Worm (Caenorhabditis elegans): ENCODE measurements around the gene B0286.1.

DNA sequence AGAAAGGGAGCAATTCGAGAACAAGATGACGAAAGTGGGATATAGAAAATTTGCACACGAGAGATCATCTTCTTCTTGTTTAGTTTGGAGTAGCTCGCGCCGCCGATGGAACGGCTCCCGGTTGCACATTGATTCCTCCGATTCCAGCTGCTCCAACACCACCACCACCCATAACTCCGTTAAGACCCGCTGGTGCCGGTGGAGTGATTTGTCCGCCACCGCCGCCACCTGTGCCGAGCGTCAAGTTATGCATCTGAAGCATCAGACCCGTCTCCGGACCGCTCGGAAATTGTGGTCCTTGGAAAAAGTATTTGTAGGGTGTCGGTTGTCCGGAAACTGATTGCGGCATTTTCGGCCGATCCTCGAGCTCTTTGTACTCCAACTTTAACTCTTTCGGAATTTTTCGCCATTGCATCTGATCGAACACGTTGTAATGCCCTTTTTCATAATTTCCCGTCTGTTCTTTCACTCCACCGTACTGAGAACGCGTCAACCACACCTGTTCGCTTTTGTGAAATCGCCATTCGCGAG, 5.4 kb upstream of the B0286.1 start:
- no peak for TF ChIP-seq unc-55 (GFP tag; optimal IDR thresholded peaks at IDR 0.05)
- TF ChIP-seq npax-4 (tag; optimal IDR thresholded peaks at IDR 0.05), result no peak
- no peak for TF ChIP-seq nfya-1 (tag; optimal IDR thresholded peaks at IDR 0.05)
- TF ChIP-seq dmd-4 (tag; optimal IDR thresholded peaks at IDR 0.05; ENCODE audit: borderline replicate concordance), result no peak
- TF ChIP-seq sox-4 (tag; optimal IDR thresholded peaks at IDR 0.05), result no peak
- TF ChIP-seq lim-6 (tag; optimal IDR thresholded peaks at IDR 0.05), result no peak
- TF ChIP-seq tbx-2 (tag; optimal IDR thresholded peaks at IDR 0.05), result no peak
- TF ChIP-seq ama-1 (optimal IDR thresholded peaks at IDR 0.05), result no peak
- TF ChIP-seq pax-1 (tag; optimal IDR thresholded peaks at IDR 0.05), result no peak
- no peak for TF ChIP-seq rnt-1 (tag; optimal IDR thresholded peaks at IDR 0.05)
- no peak for TF ChIP-seq elt-2 (tag; optimal IDR thresholded peaks at IDR 0.05)
- TF ChIP-seq K09A11.1 (tag; optimal IDR thresholded peaks at IDR 0.05; ENCODE audit: insufficient read depth), result no peak
